Worm (Caenorhabditis elegans) whole organism, late embryonic: ENCODE results near the gene seld-1.

Experiments used
- ahr-1 ChIP-seq: sonication (generic microtip); optimal IDR thresholded peaks from 2 replicates; lab custom pipeline; 2016; ENCODE audit warnings: missing genetic modification characterization, missing compliant biosample characterization
- ceh-9 ChIP-seq: sonication (generic microtip); optimal IDR thresholded peaks from 2 replicates; lab custom pipeline; 2016; ENCODE audit warnings: mild to moderate bottlenecking, missing genetic modification characterization, inconsistent platforms, missing compliant biosample characterization
- dmd-4 ChIP-seq: sonication (generic microtip); optimal IDR thresholded peaks from 2 replicates; lab custom pipeline; 2016; ENCODE audit warnings: borderline replicate concordance, missing genetic modification characterization, missing compliant biosample characterization
- fax-1 ChIP-seq: sonication (generic microtip); optimal IDR thresholded peaks from 2 replicates; lab custom pipeline; 2016; ENCODE audit warnings: missing genotype, missing genetic modification characterization, missing compliant biosample characterization
- fkh-10 ChIP-seq: fragments of 150-350 bp; optimal IDR thresholded peaks from 2 replicates; lab custom pipeline; 2014; ENCODE audit warnings: missing biosample characterization, missing genetic modification reagents, missing genetic modification characterization
- hlh-30 ChIP-seq: sonication (generic microtip); optimal IDR thresholded peaks from 2 replicates; lab custom pipeline; 2017; ENCODE audit warnings: antibody characterized with exemption, missing genetic modification characterization, missing compliant biosample characterization; ENCODE audit not compliant: insufficient read depth
- pag-3 ChIP-seq: sonication (generic microtip); optimal IDR thresholded peaks from 2 replicates; lab custom pipeline; 2016; ENCODE audit warnings: missing compliant biosample characterization, missing genetic modification characterization, borderline replicate concordance
- pqm-1 ChIP-seq: sonication (generic microtip); optimal IDR thresholded peaks from 2 replicates; lab custom pipeline; 2016; ENCODE audit warnings: missing genetic modification characterization, missing compliant biosample characterization
- ztf-16 ChIP-seq: sonication (generic microtip); optimal IDR thresholded peaks from 2 replicates; lab custom pipeline; 2017; ENCODE audit warnings: missing genetic modification characterization, missing compliant biosample characterization

- no peak for TF ChIP-seq hlh-30 (tag; lab: Kevin White, UChicago)
- no peak for TF ChIP-seq fax-1 (tag; lab: Kevin White, UChicago)
- no peak for TF ChIP-seq fkh-10
- TF ChIP-seq ceh-9, result no peak
- TF ChIP-seq ahr-1, result no peak
- no peak for TF ChIP-seq pag-3 (tag; lab: Kevin White, UChicago)
- TF ChIP-seq dmd-4 (tag; lab: Kevin White, UChicago), result no peak
- no peak for TF ChIP-seq pqm-1 (tag; lab: Kevin White, UChicago)
- no peak for TF ChIP-seq ztf-16 (tag; lab: Kevin White, UChicago)
Measured at ce11 chrIV:13505662-13506061, 418 bp downstream of the seld-1 start, which contains the start of gene nlp-17.
